Worm (Caenorhabditis elegans) whole organism, L4 larva: Measurements from ENCODE around the gene C33F10.8.

Source experiments
- T26A8.4 ChIP-seq: fragments of 200-800 bp; sonication (Bioruptor generic); IDR thresholded peaks from 2 replicates; pipeline ENCODE4 v1.3.6; 2022; ENCODE audit warnings: missing genetic modification characterization, missing compliant biosample characterization
- aha-1 ChIP-seq: fragments of 150-350 bp; peaks from one replicate; lab custom pipeline; 2014; ENCODE audit warnings: missing biosample characterization, missing genetic modification characterization
- ama-1 ChIP-seq: fragments of 150-350 bp; optimal IDR thresholded peaks from 2 replicates; lab custom pipeline; 2014; ENCODE audit warnings: inconsistent platforms, mixed read lengths
- hlh-30 ChIP-seq: sonication (generic microtip); optimal IDR thresholded peaks from 2 replicates; lab custom pipeline; 2017; ENCODE audit warnings: antibody characterized with exemption, mild to moderate bottlenecking, missing genetic modification characterization, missing compliant biosample characterization; ENCODE audit not compliant: insufficient read depth
- lin-39 ChIP-seq: fragments of 150-350 bp; optimal IDR thresholded peaks from 2 replicates; lab custom pipeline; 2014; ENCODE audit warnings: missing biosample characterization, missing genetic modification reagents, missing genetic modification characterization
- mes-2 ChIP-seq: sonication (generic microtip); optimal IDR thresholded peaks from 2 replicates; lab custom pipeline; 2016; ENCODE audit warnings: missing genotype, mild to moderate bottlenecking, missing genetic modification characterization, missing compliant biosample characterization; ENCODE audit not compliant: poor library complexity, severe bottlenecking
- pqm-1 ChIP-seq: sonication (generic microtip); optimal IDR thresholded peaks from 2 replicates; lab custom pipeline; 2017; ENCODE audit warnings: missing biosample characterization, missing genetic modification characterization
- skn-1 ChIP-seq: fragments of 150-350 bp; optimal IDR thresholded peaks from 2 replicates; lab custom pipeline; 2014; ENCODE audit warnings: missing biosample characterization, missing genetic modification characterization
- unc-62 ChIP-seq, 3 experiments: fragments of 150-350 bp in 1 of 3; sonication (generic microtip); optimal IDR thresholded peaks in 2 of 3; peaks in 1 of 3; 1 replicate in 1 of 3; 2 replicates in 2 of 3; lab custom pipeline; 2014 to 2017; ENCODE audit warnings: missing biosample characterization in 3 of 3, missing genetic modification characterization in 3 of 3, missing genetic modification reagents in 3 of 3, missing genotype in 1 of 3

ce11 chrII:4867476-4867875 lies 42.4 kb upstream of the C33F10.8 start, which contains the start of gene col-17:
- TF ChIP-seq T26A8.4 (GFP tag; lab: Robert Waterston, UW), result no peak
- no peak for TF ChIP-seq ama-1
- no peak for TF ChIP-seq unc-62 (GFP tag; optimal IDR thresholded peaks at IDR 0.05 in 1 of 2; lab: Kevin White, UChicago)
- no peak for TF ChIP-seq unc-62 (tag; optimal IDR thresholded peaks at IDR 0.05; lab: Kevin White, UChicago)
- TF ChIP-seq skn-1, result no peak
- no peak for TF ChIP-seq pqm-1 (tag; lab: Kevin White, UChicago)
- no peak for TF ChIP-seq lin-39 (tag; lab: Kevin White, UChicago)
- TF ChIP-seq hlh-30 (tag; lab: Kevin White, UChicago), result no peak
- no peak for TF ChIP-seq aha-1 (tag; lab: Kevin White, UChicago)
- TF ChIP-seq mes-2 (tag; lab: Kevin White, UChicago), result no peak
